Worm (Caenorhabditis elegans) whole organism, dauer: ENCODE results near the gene lin-40.

Source experiments
- unc-62 ChIP-seq: sonication (generic microtip); optimal IDR thresholded peaks from 2 replicates; lab custom pipeline; 2017; ENCODE audit warnings: missing biosample characterization, missing genetic modification reagents, missing genetic modification characterization

The lin-40 gene

DNA sequence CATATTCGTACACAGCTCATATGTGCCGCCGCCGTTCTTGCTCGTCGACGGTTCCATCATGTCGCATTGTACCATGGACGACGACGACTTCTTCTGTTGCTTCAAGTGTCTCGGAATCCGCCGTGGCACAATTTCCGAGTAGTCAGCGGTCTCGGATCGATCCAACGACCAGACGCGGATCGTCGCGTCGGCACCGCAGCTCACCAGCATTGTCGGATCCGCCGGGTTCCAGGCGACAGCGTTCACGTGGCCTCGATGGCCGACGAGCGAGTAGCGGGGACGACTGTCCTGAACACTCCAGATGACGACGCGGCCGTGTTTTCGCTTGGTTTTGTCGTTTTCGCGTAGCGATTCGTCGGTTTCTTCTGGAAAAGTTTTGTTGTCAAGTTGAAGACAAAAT, 45.5 kb downstream of the lin-40 start:
- no peak for TF ChIP-seq unc-62 (GFP tag; lab: Kevin White, UChicago)

ce11 chrV:3756887-3757286, 52.1 kb downstream of the lin-40 start, which contains the start of gene gid-7:
Gene gid-7, minus strand, starts transcription at chrV:3757074.
- TF ChIP-seq unc-62 (GFP tag; lab: Kevin White, UChicago) = no peak

DNA sequence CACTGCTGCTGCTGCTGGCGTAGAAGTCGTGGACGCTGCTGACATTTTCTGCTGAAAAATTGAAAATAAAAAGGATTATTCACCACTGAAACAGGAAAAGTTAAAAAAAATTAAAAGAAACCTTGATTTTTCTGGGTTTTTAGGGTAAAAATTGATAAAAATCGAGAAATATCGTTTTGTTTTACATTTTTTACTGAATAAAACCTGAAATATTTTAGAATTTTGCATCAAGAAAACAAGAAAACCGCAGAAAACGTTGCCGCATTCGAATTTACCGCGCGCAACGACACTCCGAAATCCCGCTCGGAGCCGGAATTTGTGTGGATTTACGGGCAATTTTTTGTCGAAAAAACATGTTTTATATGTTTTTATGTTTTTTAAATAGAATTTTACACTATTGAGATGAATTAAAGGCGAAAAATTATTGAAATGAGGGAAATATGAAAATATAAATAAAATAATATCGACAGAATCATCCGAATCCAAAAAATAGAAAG, 54.7 kb downstream of the lin-40 start, which contains the start of gene chk-1:
TSS of gene chk-1 (minus strand) at position 51 of the 497 bp plus-strand sequence.
- no peak for TF ChIP-seq unc-62 (GFP tag; lab: Kevin White, UChicago)

DNA sequence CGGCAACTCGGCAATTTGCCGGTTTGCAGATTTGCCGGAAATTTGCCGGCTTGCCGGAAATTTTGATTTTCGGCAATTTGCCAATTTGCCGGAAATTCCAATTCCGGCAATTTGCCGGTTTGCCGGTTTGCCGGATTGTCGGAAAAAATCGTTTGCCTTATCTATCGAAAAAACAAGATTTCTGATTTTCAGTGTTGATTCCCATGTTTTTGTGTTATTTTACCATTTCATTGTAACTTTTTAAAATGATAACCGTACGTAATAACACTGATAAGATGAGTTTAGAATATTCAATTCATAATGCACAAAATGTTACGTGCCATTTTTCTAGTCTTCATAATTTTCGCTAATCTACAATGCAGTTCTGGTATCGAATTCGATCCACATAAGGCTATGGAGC, 56.1 kb downstream of the lin-40 start, which contains the start of gene oac-55:
TSS of gene oac-55 (plus strand) at position 301 of the 400 bp plus-strand sequence.
- TF ChIP-seq unc-62 (GFP tag; lab: Kevin White, UChicago) = no peak

DNA sequence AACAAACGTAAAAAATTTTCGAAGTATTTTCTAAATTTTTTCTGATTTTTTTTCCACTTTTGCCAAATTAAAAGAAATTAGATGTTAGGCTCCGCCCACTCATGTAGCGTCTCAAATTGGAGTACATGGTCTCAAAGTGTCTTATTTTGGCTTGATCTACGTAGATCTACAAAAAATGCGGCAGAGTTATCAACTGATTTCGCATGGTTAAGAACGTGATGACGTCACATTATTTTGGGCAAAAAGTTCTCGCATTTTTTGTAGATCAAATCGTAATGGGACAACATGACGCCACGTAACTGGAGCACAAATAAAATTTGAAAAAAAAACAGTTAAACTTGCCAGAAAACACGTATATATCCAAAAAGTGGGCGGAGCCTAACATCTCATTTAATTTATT, 57.0 kb downstream of the lin-40 start:
- TF ChIP-seq unc-62 (GFP tag; lab: Kevin White, UChicago) = no peak
